Worm (Caenorhabditis elegans) whole organism, L3 larva: Measurements from ENCODE around the gene F31B12.3.

Experiments used
- mdl-1 ChIP-seq: fragments of 150-350 bp; optimal IDR thresholded peaks from 2 replicates; lab custom pipeline; 2014; ENCODE audit warnings: missing biosample characterization, missing genetic modification characterization
- nhr-25 ChIP-seq: sonication (generic microtip); optimal IDR thresholded peaks from 2 replicates; lab custom pipeline; 2017; ENCODE audit warnings: missing biosample characterization, missing genetic modification characterization
- pha-4 ChIP-seq: fragments of 150-350 bp; optimal IDR thresholded peaks from 2 replicates; lab custom pipeline; 2014; ENCODE audit warnings: missing biosample characterization, missing genetic modification reagents, missing genetic modification characterization
- unc-39 ChIP-seq: sonication (generic microtip); optimal IDR thresholded peaks from 4 replicates; lab custom pipeline; 2017; ENCODE audit warnings: missing biosample characterization, missing genetic modification characterization

- no peak for TF ChIP-seq mdl-1
- TF ChIP-seq nhr-25 = no peak
- TF ChIP-seq pha-4 = peak; percentile 88
- TF ChIP-seq unc-39 = no peak
These were observed 50.5 kb downstream of the F31B12.3 start for ce11 chrX:10769959-10770358.
